Fruit fly (Drosophila melanogaster): Measurements from ENCODE around the gene CG5805.

The CG5805 gene

dm6 chr3R:24810844-24811625 is 23.8 kb upstream of the CG5805 start:
- TF ChIP-seq psq (optimal IDR thresholded peaks at IDR 0.05) (no peak), ttk (optimal IDR thresholded peaks at IDR 0.05) (no peak), Myc (optimal IDR thresholded peaks at IDR 0.05) (no peak), Sin3A (optimal IDR thresholded peaks at IDR 0.05) (no peak), insv (optimal IDR thresholded peaks at IDR 0.05) (no peak), h (optimal IDR thresholded peaks at IDR 0.05) (no peak)

dm6 chr3R:24809576-24810279 is 22.5 kb upstream of the CG5805 start:
- TF ChIP-seq Myc (optimal IDR thresholded peaks at IDR 0.05) (no peak), h (optimal IDR thresholded peaks at IDR 0.05) (no peak), insv (optimal IDR thresholded peaks at IDR 0.05) (no peak), Sin3A (optimal IDR thresholded peaks at IDR 0.05) (no peak), psq (optimal IDR thresholded peaks at IDR 0.05) (no peak), ttk (optimal IDR thresholded peaks at IDR 0.05) (no peak)

dm6 chr3R:24807321-24807720 is 20.1 kb upstream of the CG5805 start, which contains the start of gene CG6980:
TSS of gene CG6980 (plus strand) at chr3R:24807621.
- no peak for TF ChIP-seq ttk (optimal IDR thresholded peaks at IDR 0.05)
- no peak for TF ChIP-seq psq (optimal IDR thresholded peaks at IDR 0.05)
- no peak for TF ChIP-seq h (optimal IDR thresholded peaks at IDR 0.05)
- TF ChIP-seq Myc (optimal IDR thresholded peaks at IDR 0.05), result no peak
- TF ChIP-seq insv (optimal IDR thresholded peaks at IDR 0.05), result no peak
- TF ChIP-seq Sin3A (optimal IDR thresholded peaks at IDR 0.05), result no peak

dm6 chr3R:24805048-24805447 is 17.8 kb upstream of the CG5805 start, which contains the start of gene polybromo:
TSS of gene polybromo (minus strand) at chr3R:24805259.
- TF ChIP-seq ttk (optimal IDR thresholded peaks at IDR 0.05) (no peak), h (optimal IDR thresholded peaks at IDR 0.05) (no peak), insv (optimal IDR thresholded peaks at IDR 0.05) (no peak), psq (optimal IDR thresholded peaks at IDR 0.05) (no peak), Sin3A (optimal IDR thresholded peaks at IDR 0.05) (no peak), Myc (optimal IDR thresholded peaks at IDR 0.05) (no peak)

- TF ChIP-seq ttk (optimal IDR thresholded peaks at IDR 0.05) (no peak), Myc (optimal IDR thresholded peaks at IDR 0.05) (no peak), psq (optimal IDR thresholded peaks at IDR 0.05) (no peak), insv (optimal IDR thresholded peaks at IDR 0.05) (no peak), Sin3A (optimal IDR thresholded peaks at IDR 0.05) (no peak), h (optimal IDR thresholded peaks at IDR 0.05) (no peak)
Measured at dm6 chr3R:24799503-24799902, 12.3 kb upstream of the CG5805 start, which contains the start of gene Ude. TSS of gene Ude (minus strand) at chr3R:24799668.

dm6 chr3R:24798595-24798994 is 11.4 kb upstream of the CG5805 start:
- TF ChIP-seq psq (optimal IDR thresholded peaks at IDR 0.05) (no peak), ttk (optimal IDR thresholded peaks at IDR 0.05) (no peak), h (optimal IDR thresholded peaks at IDR 0.05) (no peak), Myc (optimal IDR thresholded peaks at IDR 0.05) (no peak), insv (optimal IDR thresholded peaks at IDR 0.05) (no peak), Sin3A (optimal IDR thresholded peaks at IDR 0.05) (no peak)

dm6 chr3R:24790036-24790435 is 2.8 kb upstream of the CG5805 start, which contains the start of gene CG13634:
TSS of gene CG13634 (minus strand) at chr3R:24790136.
- TF ChIP-seq Sin3A (optimal IDR thresholded peaks at IDR 0.05), result no peak
- TF ChIP-seq insv (optimal IDR thresholded peaks at IDR 0.05), result no peak
- no peak for TF ChIP-seq Myc (optimal IDR thresholded peaks at IDR 0.05)
- TF ChIP-seq psq (optimal IDR thresholded peaks at IDR 0.05), result no peak
- no peak for TF ChIP-seq h (optimal IDR thresholded peaks at IDR 0.05)
- no peak for TF ChIP-seq ttk (optimal IDR thresholded peaks at IDR 0.05)

dm6 chr3R:24787734-24788133 is 513 bp upstream of the CG5805 start, which contains the start of gene Ets96B:
TSS of gene Ets96B (plus strand) at chr3R:24788054.
- TF ChIP-seq insv (optimal IDR thresholded peaks at IDR 0.05) (no peak), ttk (optimal IDR thresholded peaks at IDR 0.05) (no peak), psq (optimal IDR thresholded peaks at IDR 0.05) (no peak), h (optimal IDR thresholded peaks at IDR 0.05) (no peak), Sin3A (optimal IDR thresholded peaks at IDR 0.05) (no peak), Myc (optimal IDR thresholded peaks at IDR 0.05) (no peak)

dm6 chr3R:24778218-24778739 is 8.9 kb downstream of the CG5805 start:
- no peak for TF ChIP-seq h (optimal IDR thresholded peaks at IDR 0.05)
- TF ChIP-seq ttk (optimal IDR thresholded peaks at IDR 0.05), result no peak
- TF ChIP-seq psq (optimal IDR thresholded peaks at IDR 0.05), result no peak
- no peak for TF ChIP-seq Sin3A (optimal IDR thresholded peaks at IDR 0.05)
- no peak for TF ChIP-seq insv (optimal IDR thresholded peaks at IDR 0.05)
- TF ChIP-seq Myc (optimal IDR thresholded peaks at IDR 0.05), result no peak

- TF ChIP-seq h (optimal IDR thresholded peaks at IDR 0.05), result no peak
- TF ChIP-seq ttk (optimal IDR thresholded peaks at IDR 0.05), result no peak
- no peak for TF ChIP-seq psq (optimal IDR thresholded peaks at IDR 0.05)
- TF ChIP-seq Myc (optimal IDR thresholded peaks at IDR 0.05), result no peak
- no peak for TF ChIP-seq Sin3A (optimal IDR thresholded peaks at IDR 0.05)
- no peak for TF ChIP-seq insv (optimal IDR thresholded peaks at IDR 0.05)
Measured at dm6 chr3R:24777101-24777500, 10.1 kb downstream of the CG5805 start.

- TF ChIP-seq Sin3A (optimal IDR thresholded peaks at IDR 0.05) (no peak), insv (optimal IDR thresholded peaks at IDR 0.05) (no peak), Myc (optimal IDR thresholded peaks at IDR 0.05) (no peak), psq (optimal IDR thresholded peaks at IDR 0.05) (no peak), ttk (optimal IDR thresholded peaks at IDR 0.05) (no peak), h (optimal IDR thresholded peaks at IDR 0.05) (no peak)
Measured at dm6 chr3R:24773422-24773821, 13.8 kb downstream of the CG5805 start.

- TF ChIP-seq h (optimal IDR thresholded peaks at IDR 0.05), result no peak
- no peak for TF ChIP-seq Sin3A (optimal IDR thresholded peaks at IDR 0.05)
- no peak for TF ChIP-seq ttk (optimal IDR thresholded peaks at IDR 0.05)
- TF ChIP-seq psq (optimal IDR thresholded peaks at IDR 0.05), result no peak
- no peak for TF ChIP-seq Myc (optimal IDR thresholded peaks at IDR 0.05)
- TF ChIP-seq insv (optimal IDR thresholded peaks at IDR 0.05), result no peak
Measured at dm6 chr3R:24773016-24773415, 14.2 kb downstream of the CG5805 start.

All from Kc167 (cell line).